Fruit fly (Drosophila melanogaster) whole organism, embryonic: Measurements from ENCODE around the gene CG13313.

Experiments
- Bgb ChIP-seq: fragments of 200-800 bp; sonication (Bioruptor generic); IDR thresholded peaks from 2 replicates; pipeline ENCODE4 v1.3.6; 2022; ENCODE audit warnings: missing biosample characterization, missing genetic modification characterization; ENCODE audit not compliant: partially characterized antibody
- CG10274 ChIP-seq: fragments of 200-800 bp; sonication (Bioruptor generic); optimal IDR thresholded peaks from 3 replicates; lab custom pipeline; 2017; ENCODE audit warnings: missing biosample characterization, mild to moderate bottlenecking, missing genetic modification characterization
- CG10654 ChIP-seq: fragments of 200-800 bp; sonication (Bioruptor generic); optimal IDR thresholded peaks from 2 replicates; lab custom pipeline; 2016; ENCODE audit warnings: missing biosample characterization, missing genetic modification characterization
- CG11504 ChIP-seq: fragments of 200-800 bp; sonication (Bioruptor generic); optimal IDR thresholded peaks from 3 replicates; lab custom pipeline; 2019; ENCODE audit warnings: missing biosample characterization, mild to moderate bottlenecking, missing genetic modification characterization, moderate library complexity
- CG13287 ChIP-seq: fragments of 200-800 bp; sonication (Bioruptor generic); IDR thresholded peaks from 2 replicates; pipeline ENCODE4 v1.3.6; 2022; ENCODE audit warnings: missing biosample characterization, missing genetic modification characterization; ENCODE audit not compliant: partially characterized antibody
- CG13624 ChIP-seq: fragments of 200-800 bp; sonication (Bioruptor generic); optimal IDR thresholded peaks from 2 replicates; lab custom pipeline; 2016; ENCODE audit warnings: missing biosample characterization, missing genetic modification characterization
- CG14860 ChIP-seq: fragments of 200-800 bp; sonication (Bioruptor generic); IDR thresholded peaks from 3 replicates; pipeline ENCODE4 v1.3.6; 2022; ENCODE audit warnings: missing biosample characterization, missing genetic modification characterization; ENCODE audit not compliant: partially characterized antibody
- CG15479 ChIP-seq: fragments of 200-800 bp; sonication (Bioruptor generic); optimal IDR thresholded peaks from 3 replicates; lab custom pipeline; 2019; ENCODE audit warnings: missing biosample characterization, mild to moderate bottlenecking, missing genetic modification characterization, moderate library complexity
- CG1647 ChIP-seq: fragments of 200-800 bp; sonication (Bioruptor generic); optimal IDR thresholded peaks from 3 replicates; lab custom pipeline; 2016; ENCODE audit warnings: missing biosample characterization, missing genetic modification characterization
- CG17802 ChIP-seq: fragments of 200-800 bp; sonication (Bioruptor generic); optimal IDR thresholded peaks from 2 replicates; lab custom pipeline; 2018; ENCODE audit warnings: missing biosample characterization, mild to moderate bottlenecking, missing genetic modification characterization, moderate library complexity
- CG1792 ChIP-seq: fragments of 200-800 bp; sonication (Bioruptor generic); optimal IDR thresholded peaks from 2 replicates; lab custom pipeline; 2016; ENCODE audit warnings: missing biosample characterization, missing genetic modification characterization
- CG2199 ChIP-seq: fragments of 200-800 bp; sonication (Bioruptor generic); IDR thresholded peaks from 3 replicates; pipeline ENCODE4 v1.3.6; 2022; ENCODE audit warnings: missing biosample characterization, missing genetic modification characterization
- CG30431 ChIP-seq: fragments of 200-800 bp; sonication (Bioruptor generic); optimal IDR thresholded peaks from 2 replicates; lab custom pipeline; 2017; ENCODE audit warnings: missing biosample characterization, missing genetic modification characterization
- CG31224 ChIP-seq: fragments of 200-800 bp; sonication (Bioruptor generic); IDR thresholded peaks from 2 replicates; pipeline ENCODE4 v1.3.6; 2022; ENCODE audit warnings: missing biosample characterization, missing genetic modification characterization
- CG34422 ChIP-seq: fragments of 200-800 bp; sonication (Bioruptor generic); IDR thresholded peaks from 3 replicates; pipeline ENCODE4 v1.3.6; 2022; ENCODE audit warnings: missing biosample characterization, missing genetic modification characterization
- CG4282 ChIP-seq: fragments of 200-800 bp; sonication (Bioruptor generic); optimal IDR thresholded peaks from 2 replicates; lab custom pipeline; 2016; ENCODE audit warnings: missing biosample characterization, missing genetic modification characterization
- CG43689 ChIP-seq: fragments of 200-800 bp; sonication (Bioruptor generic); IDR thresholded peaks from 2 replicates; pipeline ENCODE4 v1.3.6; 2022; ENCODE audit warnings: missing biosample characterization, missing genetic modification characterization
- CG4820 ChIP-seq: fragments of 200-800 bp; sonication (Bioruptor generic); optimal IDR thresholded peaks from 3 replicates; lab custom pipeline; 2016; ENCODE audit warnings: missing biosample characterization, missing genetic modification characterization
- CG7745 ChIP-seq: fragments of 200-800 bp; sonication (Bioruptor generic); optimal IDR thresholded peaks from 2 replicates; lab custom pipeline; 2018; ENCODE audit warnings: missing biosample characterization, mild to moderate bottlenecking, missing genetic modification characterization, moderate library complexity
- CG9215 ChIP-seq: fragments of 200-800 bp; sonication (Bioruptor generic); IDR thresholded peaks from 2 replicates; pipeline ENCODE4 v1.3.6; 2022; ENCODE audit warnings: missing biosample characterization, missing genetic modification characterization
- CG9609 ChIP-seq: fragments of 200-800 bp; sonication (Bioruptor generic); optimal IDR thresholded peaks from 3 replicates; lab custom pipeline; 2016; ENCODE audit warnings: missing biosample characterization, missing genetic modification characterization
- Chrac-16 ChIP-seq: fragments of 200-800 bp; sonication (Bioruptor generic); optimal IDR thresholded peaks from 3 replicates; lab custom pipeline; 2016; ENCODE audit warnings: missing biosample characterization, missing genetic modification characterization
- Dll ChIP-seq: fragments of 200-800 bp; sonication (Bioruptor generic); IDR thresholded peaks from 4 replicates; pipeline ENCODE4 v1.3.6; 2022; ENCODE audit warnings: missing biosample characterization, missing genetic modification characterization; ENCODE audit not compliant: partially characterized antibody
- Ets65A ChIP-seq: fragments of 200-800 bp; sonication (Bioruptor generic); peaks from one replicate; lab custom pipeline; 2016; ENCODE audit warnings: missing biosample characterization, missing genetic modification characterization
- Hr3 ChIP-seq: fragments of 200-800 bp; sonication (Bioruptor generic); optimal IDR thresholded peaks from 3 replicates; lab custom pipeline; 2016; ENCODE audit warnings: missing biosample characterization, missing genetic modification characterization
- NC2β ChIP-seq: fragments of 200-800 bp; sonication (Bioruptor generic); optimal IDR thresholded peaks from 2 replicates; lab custom pipeline; 2016; ENCODE audit warnings: missing biosample characterization, missing genetic modification characterization
- Nf-YB ChIP-seq: fragments of 200-800 bp; sonication (Bioruptor generic); optimal IDR thresholded peaks from 3 replicates; lab custom pipeline; 2019; ENCODE audit warnings: missing biosample characterization, mild to moderate bottlenecking, missing genetic modification characterization, moderate library complexity
- Taf1 ChIP-seq: fragments of 200-800 bp; sonication (Bioruptor generic); IDR thresholded peaks from 2 replicates; pipeline ENCODE4 v1.3.6; 2022; ENCODE audit warnings: missing biosample characterization, missing genetic modification characterization
- cas ChIP-seq: fragments of 200-800 bp; sonication (Bioruptor generic); IDR thresholded peaks from 2 replicates; pipeline ENCODE4 v1.3.6; 2022; ENCODE audit warnings: missing biosample characterization, missing genetic modification characterization
- corto ChIP-seq: fragments of 200-800 bp; sonication (Bioruptor generic); optimal IDR thresholded peaks from 2 replicates; lab custom pipeline; 2016; ENCODE audit warnings: missing biosample characterization, mild to moderate bottlenecking, missing genetic modification characterization, moderate library complexity
- dm ChIP-seq: fragments of 200-800 bp; sonication (Bioruptor generic); optimal IDR thresholded peaks from 3 replicates; lab custom pipeline; 2016; ENCODE audit warnings: missing biosample characterization, missing genetic modification characterization
- dmrt11E ChIP-seq: fragments of 200-800 bp; sonication (Bioruptor generic); optimal IDR thresholded peaks from 3 replicates; lab custom pipeline; 2018; ENCODE audit warnings: missing biosample characterization, mild to moderate bottlenecking, missing genetic modification characterization, moderate library complexity
- lov ChIP-seq, 2 experiments: fragments of 200-800 bp in 1 of 2; fragments of >200 bp in 1 of 2; sonication (Bioruptor generic) in 1 of 2; IDR thresholded peaks in 1 of 2; optimal IDR thresholded peaks in 1 of 2; 2 replicates in 1 of 2; 3 replicates in 1 of 2; pipeline versions ENCODE4 v1.3.6 to Lab custom; 2017 to 2022; ENCODE audit warnings: missing biosample characterization in 1 of 2, missing genetic modification characterization in 1 of 2
- repo ChIP-seq: fragments of 200-800 bp; sonication (Bioruptor generic); optimal IDR thresholded peaks from 2 replicates; lab custom pipeline; 2016; ENCODE audit warnings: missing biosample characterization, missing genetic modification characterization
- tap ChIP-seq: fragments of 200-800 bp; optimal IDR thresholded peaks from 3 replicates; lab custom pipeline; 2019; ENCODE audit warnings: missing biosample characterization, mild to moderate bottlenecking, missing genetic modification characterization, moderate library complexity
- tll ChIP-seq, 2 experiments: fragments of 200-800 bp in 1 of 2; fragments of >200 bp in 1 of 2; sonication (Bioruptor generic) in 1 of 2; optimal IDR thresholded peaks; 2 replicates each; lab custom pipeline; 2017 to 2019; ENCODE audit warnings: missing biosample characterization in 2 of 2, missing genetic modification characterization in 2 of 2, mild to moderate bottlenecking in 1 of 2, moderate library complexity in 1 of 2
- tup ChIP-seq: fragments of 200-800 bp; sonication (Bioruptor generic); optimal IDR thresholded peaks from 2 replicates; lab custom pipeline; 2016; ENCODE audit warnings: missing biosample characterization, mild to moderate bottlenecking, missing genetic modification characterization, moderate library complexity
- unpg ChIP-seq: fragments of 200-800 bp; sonication (Bioruptor generic); optimal IDR thresholded peaks from 3 replicates; lab custom pipeline; 2018; ENCODE audit warnings: missing biosample characterization, mild to moderate bottlenecking, missing genetic modification characterization, moderate library complexity
- zen ChIP-seq: fragments of 200-800 bp; sonication (Bioruptor generic); optimal IDR thresholded peaks from 3 replicates; lab custom pipeline; 2018; ENCODE audit warnings: missing biosample characterization, mild to moderate bottlenecking, missing genetic modification characterization, moderate library complexity

CG13313 gene

DNA sequence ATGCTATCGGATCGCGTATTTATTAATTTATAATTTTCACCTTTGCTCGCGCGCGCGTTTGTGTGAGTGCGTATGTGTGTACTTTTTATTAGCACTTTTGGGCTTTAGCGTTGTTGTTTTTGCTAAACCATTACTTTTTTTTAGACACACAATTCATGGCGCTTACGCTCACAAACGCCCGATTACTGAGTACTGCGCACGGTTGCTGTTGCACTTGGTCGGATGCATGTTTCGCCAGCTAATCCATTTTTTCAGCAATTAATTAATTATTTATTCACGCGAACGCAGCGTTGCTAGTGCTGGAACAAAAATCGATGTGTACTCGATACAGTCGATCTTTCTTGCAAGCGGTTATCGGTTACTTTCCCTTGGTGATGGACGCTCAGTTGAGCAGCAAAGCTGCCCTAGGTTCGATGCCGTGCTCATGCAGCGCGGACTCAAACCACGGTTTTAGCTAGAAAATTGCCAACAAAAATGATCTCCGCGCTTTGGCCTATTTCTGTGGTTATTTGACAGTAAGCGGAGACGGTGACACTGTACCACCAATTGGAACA, 39.1 kb downstream of the CG13313 start, which contains the start of the genes smg and CG5087 (continued):
- TF ChIP-seq CG2199 (GFP tag; lab: Robert Waterston, UW) (no peak), corto (GFP tag; lab: Kevin White, UChicago) (peak; percentile 39), CG4820 (GFP tag; lab: Kevin White, UChicago) (no peak), CG1792 (peak; percentile 9), CG4282 (GFP tag; lab: Kevin White, UChicago) (peak; percentile 47), Taf1 (GFP tag; lab: Robert Waterston, UW) (no peak), CG10654 (GFP tag; lab: Kevin White, UChicago) (peak; percentile 16), Dll (GFP tag; lab: Robert Waterston, UW) (peak; percentile 73), CG15479 (no peak), Chrac-16 (GFP tag; lab: Kevin White, UChicago) (peak; percentile 7), CG17802 (no peak), NC2β (GFP tag; lab: Kevin White, UChicago) (peak; percentile 66), CG7745 (tag; lab: Kevin White, UChicago) (peak; percentile 79), dmrt11E (no peak), CG9609 (GFP tag; lab: Kevin White, UChicago) (peak; percentile 13), CG43689 (no peak), Bgb (GFP tag; lab: Robert Waterston, UW) (peak; percentile 73; the same call in 1 of the 2 replicates), Nf-YB (peak; percentile 2), tap (tag; lab: Kevin White, UChicago) (no peak), CG13624 (GFP tag; lab: Kevin White, UChicago) (peak; percentile 74), dm (GFP tag; lab: Kevin White, UChicago) (peak; percentile 57), CG34422 (GFP tag; lab: Robert Waterston, UW) (peak; percentile 59), CG31224 (GFP tag; lab: Robert Waterston, UW) (0 out of 2 replicates have a peak, but pooled peaks have one; percentile 20), cas (GFP tag; lab: Robert Waterston, UW) (0 out of 2 replicates have a peak, but pooled peaks have one; percentile 25), CG13287 (GFP tag; lab: Robert Waterston, UW) (peak; percentile 76), CG1647 (GFP tag; lab: Kevin White, UChicago) (peak; percentile 40), CG14860 (peak; percentile 51; the same call in 2 of the 3 replicates), unpg (GFP tag; lab: Kevin White, UChicago) (no peak), Hr3 (peak; percentile 52)

DNA sequence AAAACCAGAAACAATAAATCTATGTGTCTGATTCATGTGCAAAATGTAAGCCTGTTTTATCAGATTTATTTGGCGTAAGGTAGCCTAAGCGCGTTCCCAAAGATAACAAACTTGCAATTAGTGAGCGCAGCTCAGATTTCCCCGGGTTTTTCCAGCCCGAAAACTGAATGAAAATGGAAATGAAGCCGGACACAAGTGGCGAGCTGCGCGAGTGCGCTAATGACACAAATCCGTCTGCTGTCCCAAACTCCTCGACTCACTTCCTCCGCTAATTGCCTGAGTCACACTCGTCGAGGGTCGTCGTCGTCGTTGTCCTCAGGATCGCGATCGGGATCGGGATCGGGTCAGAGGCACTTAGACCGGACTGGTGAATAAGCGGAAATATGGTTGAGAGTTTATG, 43.9 kb downstream of the CG13313 start:
- TF ChIP-seq CG30431 (GFP tag; lab: Kevin White, UChicago) (no peak), CG11504 (tag; lab: Kevin White, UChicago) (no peak), Ets65A (GFP tag; lab: Kevin White, UChicago) (peak; percentile 61), lov (optimal IDR thresholded peaks at IDR 0.05; lab: Kevin White, UChicago) (no peak), lov (GFP tag; IDR thresholded peaks at IDR 0.05; lab: Robert Waterston, UW) (peak; percentile 60; the same call in 1 of the 3 replicates), CG9215 (no peak), CG10274 (GFP tag; lab: Kevin White, UChicago) (no peak), tup (no peak), zen (tag; lab: Kevin White, UChicago) (peak; percentile 98), tll (GFP tag; optimal IDR thresholded peaks at IDR 0.05; lab: Kevin White, UChicago) (peak in 1 of 2 experiments; percentile 86), repo (GFP tag; lab: Kevin White, UChicago) (no peak), CG15479 (peak; percentile 78)
- TF ChIP-seq, all 482 proteins: peak for 5
